Fruit fly (Drosophila melanogaster) Kc167 (cell line): Measurements from ENCODE around the gene CG3165.

Experiments used
- Myc ChIP-seq: fragments of >200 bp; optimal IDR thresholded peaks from 2 replicates; lab custom pipeline; 2017; ENCODE audit warnings: missing external identifiers
- insv ChIP-seq: fragments of >200 bp; optimal IDR thresholded peaks from 3 replicates; lab custom pipeline; 2018; ENCODE audit warnings: missing external identifiers

dm6 chr2L:2993236-2993635, 16.3 kb downstream of the CG3165 start:
- TF ChIP-seq insv (no peak), Myc (lab: Kevin White, UChicago) (no peak)
